Worm (Caenorhabditis elegans): ENCODE measurements around the gene nhr-40.

ce11 chrX:2567761-2568160, 26.0 kb upstream of the nhr-40 start:
- no peak for TF ChIP-seq dao-5 (tag; optimal IDR thresholded peaks at IDR 0.05)
- no peak for TF ChIP-seq him-1 (tag; optimal IDR thresholded peaks at IDR 0.05)
- no peak for TF ChIP-seq W03F9.2 (tag; optimal IDR thresholded peaks at IDR 0.05)

Data from whole organism, L4/young adult.